Worm (Caenorhabditis elegans) whole organism, late embryonic: Measurements from ENCODE around the gene K10H10.12.

Source experiments
- C08G9.2 ChIP-seq: sonication (generic microtip); optimal IDR thresholded peaks from 2 replicates; lab custom pipeline; 2016; ENCODE audit warnings: mild to moderate bottlenecking, missing genetic modification characterization, moderate library complexity, missing compliant biosample characterization
- C38D4.7 ChIP-seq: fragments of 200-800 bp; sonication (Bioruptor generic); optimal IDR thresholded peaks from 2 replicates; lab custom pipeline; 2018; ENCODE audit warnings: mild to moderate bottlenecking, missing genetic modification characterization, moderate library complexity, missing compliant biosample characterization
- F13H6.1 ChIP-seq: sonication (generic microtip); optimal IDR thresholded peaks from 2 replicates; lab custom pipeline; 2016; ENCODE audit warnings: missing genetic modification characterization, missing compliant biosample characterization
- Y22D7AL.16 ChIP-seq: sonication (generic microtip); optimal IDR thresholded peaks from 2 replicates; lab custom pipeline; 2016; ENCODE audit warnings: missing genetic modification characterization, missing compliant biosample characterization
- ama-1 ChIP-seq: fragments of 150-350 bp; optimal IDR thresholded peaks from 2 replicates; lab custom pipeline; 2014
- ceh-14 ChIP-seq: sonication (generic microtip); optimal IDR thresholded peaks from 2 replicates; lab custom pipeline; 2016; ENCODE audit warnings: missing genotype, missing genetic modification characterization, missing compliant biosample characterization
- ceh-18 ChIP-seq: sonication (generic microtip); optimal IDR thresholded peaks from 2 replicates; lab custom pipeline; 2016; ENCODE audit warnings: missing genetic modification characterization, missing compliant biosample characterization
- ceh-19 ChIP-seq: fragments of 200-800 bp; sonication (Bioruptor generic); optimal IDR thresholded peaks from 2 replicates; lab custom pipeline; 2018; ENCODE audit warnings: mild to moderate bottlenecking, missing genetic modification characterization, missing compliant biosample characterization
- ceh-2 ChIP-seq: sonication (generic microtip); optimal IDR thresholded peaks from 2 replicates; lab custom pipeline; 2016; ENCODE audit warnings: missing genotype, missing genetic modification characterization, missing compliant biosample characterization
- ceh-22 ChIP-seq: sonication (generic microtip); optimal IDR thresholded peaks from 2 replicates; lab custom pipeline; 2017; ENCODE audit warnings: missing biosample characterization, missing genetic modification characterization
- ceh-24 ChIP-seq: sonication (generic microtip); optimal IDR thresholded peaks from 2 replicates; lab custom pipeline; 2016; ENCODE audit warnings: mild to moderate bottlenecking, missing genetic modification characterization, missing compliant biosample characterization
- ceh-30 ChIP-seq: fragments of 150-350 bp; optimal IDR thresholded peaks from 2 replicates; lab custom pipeline; 2014; ENCODE audit warnings: missing biosample characterization, missing genetic modification characterization
- ceh-34 ChIP-seq: sonication (generic microtip); optimal IDR thresholded peaks from 2 replicates; lab custom pipeline; 2016; ENCODE audit warnings: mild to moderate bottlenecking, missing genetic modification characterization, missing compliant biosample characterization
- ceh-48 ChIP-seq: sonication (generic microtip); optimal IDR thresholded peaks from 2 replicates; lab custom pipeline; 2016; ENCODE audit warnings: missing genetic modification characterization, inconsistent platforms, missing compliant biosample characterization
- ceh-9 ChIP-seq: sonication (generic microtip); optimal IDR thresholded peaks from 2 replicates; lab custom pipeline; 2016; ENCODE audit warnings: mild to moderate bottlenecking, missing genetic modification characterization, inconsistent platforms, missing compliant biosample characterization
- che-1 ChIP-seq: sonication (generic microtip); optimal IDR thresholded peaks from 2 replicates; lab custom pipeline; 2016; ENCODE audit warnings: mild to moderate bottlenecking, missing genetic modification characterization, missing compliant biosample characterization
- dmd-4 ChIP-seq: sonication (generic microtip); optimal IDR thresholded peaks from 2 replicates; lab custom pipeline; 2016; ENCODE audit warnings: borderline replicate concordance, missing genetic modification characterization, missing compliant biosample characterization
- elt-2 ChIP-seq: sonication (generic microtip); optimal IDR thresholded peaks from 2 replicates; lab custom pipeline; 2016; ENCODE audit warnings: missing genetic modification reagents, missing genetic modification characterization, missing compliant biosample characterization
- elt-4 ChIP-seq: sonication (generic microtip); optimal IDR thresholded peaks from 2 replicates; lab custom pipeline; 2016; ENCODE audit warnings: missing genetic modification characterization, missing compliant biosample characterization
- ets-4 ChIP-seq: sonication (generic microtip); optimal IDR thresholded peaks from 2 replicates; lab custom pipeline; 2016; ENCODE audit warnings: missing genetic modification characterization, missing compliant biosample characterization
- eyg-1 ChIP-seq: sonication (generic microtip); optimal IDR thresholded peaks from 2 replicates; lab custom pipeline; 2016; ENCODE audit warnings: missing genotype, missing genetic modification characterization, missing compliant biosample characterization
- fax-1 ChIP-seq: sonication (generic microtip); optimal IDR thresholded peaks from 2 replicates; lab custom pipeline; 2016; ENCODE audit warnings: missing genotype, missing genetic modification characterization, missing compliant biosample characterization
- gmeb-2 ChIP-seq: sonication (generic microtip); optimal IDR thresholded peaks from 2 replicates; lab custom pipeline; 2016; ENCODE audit warnings: missing genetic modification characterization, inconsistent platforms, missing compliant biosample characterization
- hlh-13 ChIP-seq: fragments of 200-800 bp; sonication (Bioruptor generic); optimal IDR thresholded peaks from 2 replicates; lab custom pipeline; 2018; ENCODE audit warnings: mild to moderate bottlenecking, missing genetic modification characterization, missing compliant biosample characterization
- hlh-15 ChIP-seq: sonication (generic microtip); optimal IDR thresholded peaks from 2 replicates; lab custom pipeline; 2016; ENCODE audit warnings: missing genetic modification characterization, missing compliant biosample characterization
- hlh-6 ChIP-seq: sonication (generic microtip); optimal IDR thresholded peaks from 2 replicates; lab custom pipeline; 2016; ENCODE audit warnings: missing genotype, missing genetic modification characterization, missing compliant biosample characterization
- hlh-8 ChIP-seq: sonication (generic microtip); optimal IDR thresholded peaks from 2 replicates; lab custom pipeline; 2016; ENCODE audit warnings: missing genotype, missing genetic modification characterization, missing compliant biosample characterization
- lim-6 ChIP-seq: sonication (generic microtip); optimal IDR thresholded peaks from 2 replicates; lab custom pipeline; 2016; ENCODE audit warnings: missing genetic modification characterization, missing compliant biosample characterization
- lin-11 ChIP-seq: fragments of 200-800 bp; sonication (Bioruptor generic); optimal IDR thresholded peaks from 2 replicates; lab custom pipeline; 2018; ENCODE audit warnings: mild to moderate bottlenecking, missing genetic modification characterization, missing compliant biosample characterization
- mec-3 ChIP-seq: sonication (generic microtip); optimal IDR thresholded peaks from 2 replicates; lab custom pipeline; 2016; ENCODE audit warnings: borderline replicate concordance, missing genetic modification characterization, missing compliant biosample characterization
- nhr-11 ChIP-seq: fragments of 150-350 bp; optimal IDR thresholded peaks from 2 replicates; lab custom pipeline; 2014; ENCODE audit warnings: missing biosample characterization, missing genetic modification characterization
- nhr-232 ChIP-seq: sonication (generic microtip); optimal IDR thresholded peaks from 2 replicates; lab custom pipeline; 2016; ENCODE audit warnings: missing genetic modification characterization, missing compliant biosample characterization
- npax-4 ChIP-seq: sonication (generic microtip); optimal IDR thresholded peaks from 2 replicates; lab custom pipeline; 2016; ENCODE audit warnings: missing genetic modification characterization, missing compliant biosample characterization
- odd-2 ChIP-seq: sonication (generic microtip); optimal IDR thresholded peaks from 2 replicates; lab custom pipeline; 2017; ENCODE audit warnings: antibody characterized with exemption, mild to moderate bottlenecking, missing genetic modification characterization, missing compliant biosample characterization
- pag-3 ChIP-seq: sonication (generic microtip); optimal IDR thresholded peaks from 2 replicates; lab custom pipeline; 2016; ENCODE audit warnings: missing compliant biosample characterization, missing genetic modification characterization, borderline replicate concordance
- pat-9 ChIP-seq: fragments of 200-800 bp; sonication (Bioruptor generic); optimal IDR thresholded peaks from 2 replicates; lab custom pipeline; 2018; ENCODE audit warnings: mild to moderate bottlenecking, missing genetic modification characterization, moderate library complexity, missing compliant biosample characterization
- pha-4 ChIP-seq: fragments of 150-350 bp; optimal IDR thresholded peaks from 2 replicates; lab custom pipeline; 2018; ENCODE audit warnings: missing biosample characterization, missing genetic modification reagents, missing genetic modification characterization
- pqm-1 ChIP-seq: sonication (generic microtip); optimal IDR thresholded peaks from 2 replicates; lab custom pipeline; 2016; ENCODE audit warnings: missing genetic modification characterization, missing compliant biosample characterization
- pros-1 ChIP-seq: fragments of 150-350 bp; optimal IDR thresholded peaks from 2 replicates; lab custom pipeline; 2014; ENCODE audit warnings: missing biosample characterization, missing genetic modification reagents, missing genetic modification characterization
- rnt-1 ChIP-seq: sonication (generic microtip); optimal IDR thresholded peaks from 2 replicates; lab custom pipeline; 2016; ENCODE audit warnings: missing genetic modification characterization, missing compliant biosample characterization
- sdc-2 ChIP-seq: sonication (generic microtip); optimal IDR thresholded peaks from 2 replicates; lab custom pipeline; 2016; ENCODE audit warnings: missing genotype, missing genetic modification characterization, missing compliant biosample characterization
- sox-2 ChIP-seq: fragments of 200-800 bp; sonication (Bioruptor generic); IDR thresholded peaks from 2 replicates; pipeline ENCODE4 v1.3.6; 2022; ENCODE audit warnings: missing genetic modification reagents, missing genetic modification characterization, missing compliant biosample characterization
- tbx-2 ChIP-seq: sonication (generic microtip); optimal IDR thresholded peaks from 2 replicates; lab custom pipeline; 2016; ENCODE audit warnings: missing genetic modification characterization, missing compliant biosample characterization
- tbx-7 ChIP-seq: sonication (generic microtip); optimal IDR thresholded peaks from 2 replicates; lab custom pipeline; 2016; ENCODE audit warnings: missing genotype, missing genetic modification characterization, missing compliant biosample characterization
- unc-3 ChIP-seq, 2 experiments: fragments of 200-800 bp in 1 of 2; sonication (Bioruptor generic) in 1 of 2; sonication (generic microtip) in 1 of 2; conservative IDR thresholded peaks in 1 of 2; optimal IDR thresholded peaks in 1 of 2; 2 replicates each; pipeline versions ENCODE4 v1.3.6 to Lab custom; 2016 to 2022; ENCODE audit warnings: missing compliant biosample characterization in 2 of 2, missing genetic modification characterization in 2 of 2, missing genetic modification reagents in 1 of 2
- unc-42 ChIP-seq: sonication (generic microtip); optimal IDR thresholded peaks from 2 replicates; lab custom pipeline; 2016; ENCODE audit warnings: missing genotype, missing genetic modification characterization, missing compliant biosample characterization
- unc-55 ChIP-seq: sonication (generic microtip); optimal IDR thresholded peaks from 2 replicates; lab custom pipeline; 2017; ENCODE audit warnings: missing biosample characterization, missing genetic modification reagents, missing genetic modification characterization
- unc-86 ChIP-seq: sonication (generic microtip); optimal IDR thresholded peaks from 2 replicates; lab custom pipeline; 2016; ENCODE audit warnings: missing genetic modification characterization, missing compliant biosample characterization
- ztf-16 ChIP-seq: sonication (generic microtip); optimal IDR thresholded peaks from 2 replicates; lab custom pipeline; 2017; ENCODE audit warnings: missing genetic modification characterization, missing compliant biosample characterization

The K10H10.12 gene

DNA sequence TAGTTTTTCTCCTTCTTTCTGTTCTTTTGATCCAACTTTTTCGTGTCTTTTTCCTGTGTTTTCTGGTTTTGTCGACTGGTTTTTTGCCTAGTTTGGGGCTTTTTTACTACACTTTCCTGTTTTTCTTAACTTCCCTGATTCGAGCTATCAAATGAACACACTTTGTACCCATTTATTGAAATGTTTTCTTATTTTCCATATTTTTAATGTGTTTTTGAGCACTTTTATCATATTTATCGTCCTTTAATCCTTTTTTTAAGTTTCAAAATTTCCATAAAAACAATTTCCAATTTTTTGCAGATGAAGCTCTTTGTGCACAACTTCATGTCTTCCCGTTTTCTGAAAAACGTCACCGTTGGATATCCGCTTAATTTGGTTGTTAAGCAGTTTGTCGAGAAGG, 27.9 kb upstream of the K10H10.12 start, which contains the start of gene C04H5.1:
C04H5.1 (plus strand) TSS at position 301 of the 400 bp plus-strand sequence.
- TF ChIP-seq nhr-232 (tag; lab: Kevin White, UChicago) (no peak), fax-1 (tag; lab: Kevin White, UChicago) (no peak), ceh-24 (tag; lab: Kevin White, UChicago) (no peak), unc-86 (no peak), C08G9.2 (no peak), hlh-6 (no peak), C38D4.7 (GFP tag; lab: Kevin White, UChicago) (no peak), tbx-2 (tag; lab: Kevin White, UChicago) (no peak), elt-4 (tag; lab: Kevin White, UChicago) (no peak), dmd-4 (tag; lab: Kevin White, UChicago) (no peak), mec-3 (tag; lab: Kevin White, UChicago) (no peak), pqm-1 (no peak), unc-3 (GFP tag; conservative IDR thresholded peaks at IDR 0.05; lab: Robert Waterston, UW) (no peak), unc-3 (tag; optimal IDR thresholded peaks at IDR 0.05; lab: Kevin White, UChicago) (no peak), elt-2 (tag; lab: Kevin White, UChicago) (no peak)

DNA sequence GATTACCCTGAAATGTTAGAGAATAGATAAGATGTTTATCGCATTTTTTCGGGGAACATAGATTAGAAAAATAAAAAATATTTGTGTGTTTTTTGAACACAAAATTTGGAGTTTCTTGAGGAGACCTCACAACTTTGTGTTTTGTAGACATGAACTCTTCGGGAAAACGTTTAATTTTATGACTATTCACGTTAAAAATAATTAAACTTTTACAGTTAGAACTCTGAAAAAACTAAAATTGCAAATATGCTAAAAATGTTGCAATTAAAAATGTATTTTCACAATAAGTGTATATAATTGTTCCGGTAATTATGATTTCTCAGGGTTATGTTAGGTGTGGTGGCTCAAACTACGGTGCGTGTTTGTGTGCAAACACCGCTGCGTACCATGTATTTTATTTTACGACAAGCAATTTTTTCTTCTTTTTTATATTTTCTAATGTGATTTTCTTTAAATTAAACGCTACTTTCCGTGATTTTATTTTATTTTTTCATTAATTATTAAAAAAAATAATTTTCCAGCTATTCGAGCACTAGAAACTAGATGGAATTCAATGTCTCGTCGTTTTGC, 22.2 kb upstream of the K10H10.12 start, which contains the start of the genes F57C2.5 and spat-1:
F57C2.5 (minus strand) TSS at position 7 of the 570 bp plus-strand sequence.
spat-1 (plus strand) TSS at position 520 of the 570 bp plus-strand sequence.
- TF ChIP-seq tbx-7 (tag; lab: Kevin White, UChicago): peak; percentile 94
- no peak for TF ChIP-seq elt-4 (tag; lab: Kevin White, UChicago)
- no peak for TF ChIP-seq nhr-11 (tag; lab: Kevin White, UChicago)
- TF ChIP-seq rnt-1: peak; percentile 92
- no peak for TF ChIP-seq lin-11 (tag; lab: Kevin White, UChicago)
- TF ChIP-seq pag-3 (tag; lab: Kevin White, UChicago): peak; percentile 79
- TF ChIP-seq npax-4: peak; percentile 19
- TF ChIP-seq pqm-1: peak; percentile 91
- no peak for TF ChIP-seq pha-4 (tag; lab: Kevin White, UChicago)
- TF ChIP-seq hlh-13 (GFP tag; lab: Kevin White, UChicago): no peak
- TF ChIP-seq mec-3 (tag; lab: Kevin White, UChicago): peak; percentile 73
- TF ChIP-seq ceh-30: no peak
- TF ChIP-seq odd-2 (tag; lab: Kevin White, UChicago): no peak
- TF ChIP-seq F13H6.1 (tag; lab: Kevin White, UChicago): peak; percentile 92
- TF ChIP-seq ama-1 (lab: Kevin White, UChicago): no peak
- TF ChIP-seq unc-42 (tag; lab: Kevin White, UChicago): peak; percentile 86
- TF ChIP-seq unc-55 (GFP tag; lab: Kevin White, UChicago): no peak
- TF ChIP-seq Y22D7AL.16 (tag; lab: Kevin White, UChicago): no peak
- TF ChIP-seq unc-86: peak; percentile 81
- TF ChIP-seq ceh-2: peak; percentile 96
- peak; percentile 53 for TF ChIP-seq ceh-24 (tag; lab: Kevin White, UChicago)
- peak; percentile 51 for TF ChIP-seq che-1
- no peak for TF ChIP-seq pat-9 (tag; lab: Kevin White, UChicago)
- peak; percentile 80 for TF ChIP-seq ztf-16 (tag; lab: Kevin White, UChicago)
- no peak for TF ChIP-seq ceh-48 (tag; lab: Kevin White, UChicago)
- no peak for TF ChIP-seq ceh-22 (tag; lab: Kevin White, UChicago)
- peak; percentile 97 for TF ChIP-seq ceh-14 (tag; lab: Kevin White, UChicago)
- TF ChIP-seq pros-1 (tag; lab: Kevin White, UChicago): no peak
- peak; percentile 94 for TF ChIP-seq C08G9.2
- peak; percentile 97 for TF ChIP-seq ets-4 (tag; lab: Kevin White, UChicago)
- TF ChIP-seq ceh-18 (tag; lab: Kevin White, UChicago): peak; percentile 70
- no peak for TF ChIP-seq ceh-9 (tag; lab: Kevin White, UChicago)
- TF ChIP-seq hlh-8 (tag; lab: Kevin White, UChicago): peak; percentile 96
- peak; percentile 21 for TF ChIP-seq sdc-2 (tag; lab: Kevin White, UChicago)
- TF ChIP-seq ceh-19: peak; percentile 64
- peak; percentile 93 for TF ChIP-seq lim-6 (tag; lab: Kevin White, UChicago)
- TF ChIP-seq sox-2 (GFP tag; lab: Robert Waterston, UW): no peak
- peak; percentile 79 for TF ChIP-seq hlh-15 (tag; lab: Kevin White, UChicago)
- peak; percentile 6 for TF ChIP-seq hlh-6
- no peak for TF ChIP-seq unc-3 (GFP tag; conservative IDR thresholded peaks at IDR 0.05; lab: Robert Waterston, UW)
- TF ChIP-seq unc-3 (tag; optimal IDR thresholded peaks at IDR 0.05; lab: Kevin White, UChicago): peak; percentile 74
- no peak for TF ChIP-seq gmeb-2 (tag; lab: Kevin White, UChicago)
- peak; percentile 8 for TF ChIP-seq eyg-1 (tag; lab: Kevin White, UChicago)
- peak; percentile 80 for TF ChIP-seq ceh-34 (tag; lab: Kevin White, UChicago)
